Fruit fly (Drosophila melanogaster): Measurements from ENCODE around the gene CG7903.
A peak's percentile ranks its signal among the peaks of the same experiment; 100 is the strongest.

Gene CG7903

DNA sequence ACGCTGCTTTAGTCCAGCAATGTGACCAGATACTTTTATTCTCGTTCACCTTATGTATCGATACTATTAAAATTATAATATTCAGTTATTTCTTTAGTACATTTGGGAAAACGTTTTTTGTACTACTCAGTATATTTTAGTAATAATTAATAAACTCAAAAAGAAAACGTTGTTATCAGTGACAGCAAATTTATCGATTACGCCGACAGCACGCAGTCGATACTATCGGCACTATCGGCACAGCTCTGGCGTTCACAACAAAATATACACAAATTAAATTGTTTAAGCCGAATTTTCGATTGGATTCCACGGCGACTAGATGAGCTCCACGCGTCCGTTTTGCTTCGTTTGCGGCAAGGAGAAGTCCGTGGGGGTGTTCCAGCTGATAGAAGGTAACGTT lies 44.5 kb upstream of the CG7903 start, which contains the start of the genes janA, Sry-alpha and Sry-beta:
TSS of gene janA (minus strand) at position 40 of the 400 bp plus-strand sequence.
TSS of gene Sry-alpha (plus strand) at position 226 of the 400 bp plus-strand sequence.
TSS of gene Sry-beta (plus strand) at position 226 of the 400 bp plus-strand sequence.
- TF ChIP-seq sv (GFP tag; optimal IDR thresholded peaks at IDR 0.05) (peak; percentile 5), Hr83 (GFP tag; optimal IDR thresholded peaks at IDR 0.05; ENCODE audit: poor library complexity, severe bottlenecking) (peak; percentile 67), Mio (GFP tag; optimal IDR thresholded peaks at IDR 0.05) (no peak)

DNA sequence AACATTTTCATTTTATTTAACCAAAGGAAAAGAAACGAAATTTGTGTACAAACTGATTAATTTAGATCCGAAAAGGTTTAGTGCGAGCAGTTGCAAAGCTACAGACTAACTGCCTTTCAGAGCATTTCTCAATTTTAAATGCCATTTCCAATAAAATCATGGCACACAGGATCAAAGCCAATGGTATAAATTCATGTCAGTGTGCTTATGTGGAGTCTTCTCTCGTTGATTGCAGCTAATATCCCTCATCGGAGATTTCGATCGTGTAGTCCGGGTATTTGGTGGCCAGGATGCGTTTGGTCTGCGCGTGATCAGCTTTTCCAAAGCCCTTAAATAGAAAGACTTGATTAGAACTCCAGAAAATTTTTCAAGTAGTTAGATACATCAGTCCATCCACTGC lies 43.6 kb upstream of the CG7903 start, which contains the start of gene janB:
TSS of gene janB (minus strand) at position 101 of the 400 bp plus-strand sequence.
- TF ChIP-seq h (GFP tag; optimal IDR thresholded peaks at IDR 0.05), result no peak
- no peak for TF ChIP-seq brk (GFP tag; optimal IDR thresholded peaks at IDR 0.05)
- TF ChIP-seq CG32264 (GFP tag; optimal IDR thresholded peaks at IDR 0.05), result no peak
- TF ChIP-seq foxo (GFP tag; optimal IDR thresholded peaks at IDR 0.05), result no peak
- TF ChIP-seq tai (GFP tag; optimal IDR thresholded peaks at IDR 0.05), result no peak
- TF ChIP-seq Dif (GFP tag; optimal IDR thresholded peaks at IDR 0.05; ENCODE audit: partially characterized antibody), result no peak

DNA sequence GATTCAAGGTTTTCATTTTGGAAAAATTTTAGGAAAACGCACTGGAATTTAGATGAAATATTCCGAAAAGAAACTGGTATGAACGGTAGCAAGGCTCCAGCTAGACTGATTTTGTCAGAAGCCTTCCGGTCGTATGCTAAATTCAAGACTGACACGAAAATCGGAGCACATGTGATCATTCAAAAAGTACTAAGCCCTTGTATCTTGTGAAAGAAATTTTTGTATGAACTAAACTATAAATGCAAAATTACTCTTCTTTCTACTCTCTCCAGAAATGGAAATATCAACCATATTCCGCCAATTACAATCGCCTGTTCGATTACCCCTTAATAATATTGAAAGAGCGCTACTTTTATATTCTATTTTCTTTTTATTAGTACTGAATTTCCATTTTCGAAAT lies 42.6 kb upstream of the CG7903 start, which contains the start of gene ocn:
TSS of gene ocn (minus strand) at position 101 of the 400 bp plus-strand sequence.
- TF ChIP-seq GATAd (GFP tag; optimal IDR thresholded peaks at IDR 0.05) (no peak), Dif (GFP tag; optimal IDR thresholded peaks at IDR 0.05; ENCODE audit: partially characterized antibody) (no peak), Abd-B (GFP tag; optimal IDR thresholded peaks at IDR 0.05) (no peak), br (GFP tag; optimal IDR thresholded peaks at IDR 0.05) (no peak), woc (GFP tag; optimal IDR thresholded peaks at IDR 0.05) (no peak), CrebA (GFP tag; optimal IDR thresholded peaks at IDR 0.05; ENCODE audit: borderline replicate concordance) (no peak)

DNA sequence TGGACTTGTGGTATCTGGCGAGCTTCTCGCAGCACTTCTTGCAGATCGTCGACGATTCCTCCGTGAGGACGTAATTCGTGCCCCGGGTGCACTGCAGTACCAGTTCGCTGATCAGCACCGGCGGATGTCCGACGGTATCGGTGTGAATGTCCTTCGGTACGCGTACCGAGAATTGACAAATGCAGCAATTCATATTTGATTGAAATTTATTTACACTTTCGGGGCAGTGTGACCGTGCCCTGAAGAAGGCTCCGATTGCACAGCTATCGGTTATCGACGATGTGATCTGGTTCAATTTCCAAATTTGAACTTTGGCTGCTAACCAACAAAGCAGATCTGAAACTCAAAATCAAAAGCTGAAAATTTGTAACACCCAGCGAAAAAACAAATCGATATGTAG lies 41.6 kb upstream of the CG7903 start, which contains the start of gene ZIPIC:
TSS of gene ZIPIC (minus strand) at position 262 of the 400 bp plus-strand sequence.
- no peak for TF ChIP-seq psq (GFP tag; optimal IDR thresholded peaks at IDR 0.05)
- no peak for TF ChIP-seq h (GFP tag; optimal IDR thresholded peaks at IDR 0.05)
- TF ChIP-seq N (GFP tag; optimal IDR thresholded peaks at IDR 0.05), result no peak
- no peak for TF ChIP-seq CG9705 (GFP tag; optimal IDR thresholded peaks at IDR 0.05)

DNA sequence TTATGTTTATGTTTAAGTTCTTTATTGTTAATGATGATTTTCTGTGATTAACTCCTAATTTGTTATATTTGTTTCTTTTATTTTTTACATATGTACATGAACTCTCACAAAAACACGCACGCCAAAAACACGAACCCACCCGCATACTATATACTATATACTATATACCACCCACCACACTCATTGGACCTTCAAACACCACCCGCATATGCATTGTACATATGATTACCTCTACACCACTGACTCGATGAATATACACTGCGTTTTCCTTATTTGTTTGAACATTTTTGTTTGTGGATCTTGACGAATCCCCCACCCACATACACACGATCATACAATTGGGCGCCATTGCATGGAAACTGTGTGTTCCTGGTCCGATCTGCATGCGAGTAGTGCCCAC lies 37.2 kb upstream of the CG7903 start:
- TF ChIP-seq foxo (GFP tag; optimal IDR thresholded peaks at IDR 0.05), result no peak
- no peak for TF ChIP-seq Sp1 (GFP tag; optimal IDR thresholded peaks at IDR 0.05)
- no peak for TF ChIP-seq h (GFP tag; optimal IDR thresholded peaks at IDR 0.05)
- no peak for TF ChIP-seq Jra (GFP tag; optimal IDR thresholded peaks at IDR 0.05)
- no peak for TF ChIP-seq dl (GFP tag; optimal IDR thresholded peaks at IDR 0.05; ENCODE audit: insufficient read depth in 1 of 2, partially characterized antibody in 2 of 2)
- TF ChIP-seq brk (GFP tag; optimal IDR thresholded peaks at IDR 0.05), result no peak
- TF ChIP-seq Rel (GFP tag; optimal IDR thresholded peaks at IDR 0.05), result no peak
- TF ChIP-seq Rel (tag; optimal IDR thresholded peaks at IDR 0.05), result no peak
- no peak for TF ChIP-seq ey (GFP tag; optimal IDR thresholded peaks at IDR 0.05)
- no peak for TF ChIP-seq pan (optimal IDR thresholded peaks at IDR 0.05)
- TF ChIP-seq Hr78 (GFP tag; optimal IDR thresholded peaks at IDR 0.05), result no peak
- no peak for TF ChIP-seq dmrt93B (GFP tag; optimal IDR thresholded peaks at IDR 0.05)
- no peak for TF ChIP-seq Dfd (GFP tag; optimal IDR thresholded peaks at IDR 0.05)
- no peak for TF ChIP-seq Hnf4 (GFP tag; optimal IDR thresholded peaks at IDR 0.05)
- no peak for TF ChIP-seq lola (GFP tag; optimal IDR thresholded peaks at IDR 0.05)
- TF ChIP-seq Hr83 (GFP tag; optimal IDR thresholded peaks at IDR 0.05; ENCODE audit: poor library complexity, severe bottlenecking), result no peak
- no peak for TF ChIP-seq HLH106 (tag; optimal IDR thresholded peaks at IDR 0.05)

DNA sequence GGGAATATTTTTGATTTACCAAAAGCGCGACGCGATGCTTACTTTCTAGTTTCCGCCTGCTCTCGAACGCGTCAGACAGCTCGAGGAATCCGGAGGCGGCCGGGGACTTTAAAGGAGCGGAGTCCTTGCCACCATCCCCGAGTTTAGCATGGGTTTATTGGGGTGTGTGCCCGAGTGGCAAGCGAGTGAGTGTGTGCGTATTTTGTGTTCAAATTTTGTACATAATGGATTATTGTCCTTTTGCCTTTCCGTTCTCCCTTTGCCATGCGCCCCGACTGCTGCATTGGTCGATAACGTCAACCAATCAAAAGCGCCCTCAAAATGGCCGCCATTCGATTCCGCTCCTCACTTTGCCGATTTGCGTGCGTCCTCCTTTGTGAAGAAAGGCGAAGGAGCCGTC lies 35.0 kb upstream of the CG7903 start:
- TF ChIP-seq CG32264 (GFP tag; optimal IDR thresholded peaks at IDR 0.05), result no peak
- no peak for TF ChIP-seq sage (GFP tag; optimal IDR thresholded peaks at IDR 0.05)
- no peak for TF ChIP-seq brk (GFP tag; optimal IDR thresholded peaks at IDR 0.05)
- no peak for TF ChIP-seq foxo (GFP tag; optimal IDR thresholded peaks at IDR 0.05)
- TF ChIP-seq CrebA (GFP tag; optimal IDR thresholded peaks at IDR 0.05; ENCODE audit: borderline replicate concordance), result no peak
- no peak for TF ChIP-seq HLH106 (tag; optimal IDR thresholded peaks at IDR 0.05)
- no peak for TF ChIP-seq dsf (GFP tag; optimal IDR thresholded peaks at IDR 0.05; ENCODE audit: borderline replicate concordance)
- TF ChIP-seq Hnf4 (GFP tag; optimal IDR thresholded peaks at IDR 0.05), result no peak
- no peak for TF ChIP-seq Dfd (GFP tag; optimal IDR thresholded peaks at IDR 0.05)
- TF ChIP-seq Abd-B (GFP tag; optimal IDR thresholded peaks at IDR 0.05), result no peak
- TF ChIP-seq Vsx2 (GFP tag; optimal IDR thresholded peaks at IDR 0.05; ENCODE audit: partially characterized antibody), result no peak
- TF ChIP-seq h (GFP tag; optimal IDR thresholded peaks at IDR 0.05), result no peak
- TF ChIP-seq Rel (GFP tag; optimal IDR thresholded peaks at IDR 0.05), result no peak
- TF ChIP-seq Rel (tag; optimal IDR thresholded peaks at IDR 0.05), result no peak
